Fruit fly (Drosophila melanogaster) whole organism, embryonic: ENCODE measurements around the gene beat-Vc.

Source experiments
- B-H1 ChIP-seq: fragments of 200-800 bp; sonication (Bioruptor generic); IDR thresholded peaks from 3 replicates; pipeline ENCODE4 v1.3.6; 2022; ENCODE audit warnings: missing biosample characterization, missing genetic modification characterization
- Bgb ChIP-seq: fragments of 200-800 bp; sonication (Bioruptor generic); IDR thresholded peaks from 2 replicates; pipeline ENCODE4 v1.3.6; 2022; ENCODE audit warnings: missing biosample characterization, missing genetic modification characterization; ENCODE audit not compliant: partially characterized antibody
- CG10209 ChIP-seq: fragments of 200-800 bp; sonication (Bioruptor generic); optimal IDR thresholded peaks from 3 replicates; lab custom pipeline; 2017; ENCODE audit warnings: missing biosample characterization, mild to moderate bottlenecking, missing genetic modification characterization, missing genetic modification reagents
- CG11247 ChIP-seq: fragments of 200-800 bp; sonication (Bioruptor generic); IDR thresholded peaks from 2 replicates; pipeline ENCODE4 v1.3.6; 2022; ENCODE audit warnings: missing biosample characterization, missing genetic modification characterization
- CG11504 ChIP-seq: fragments of 200-800 bp; sonication (Bioruptor generic); optimal IDR thresholded peaks from 3 replicates; lab custom pipeline; 2019; ENCODE audit warnings: missing biosample characterization, mild to moderate bottlenecking, missing genetic modification characterization, moderate library complexity
- CG12744 ChIP-seq: fragments of 200-800 bp; sonication (Bioruptor generic); optimal IDR thresholded peaks from 2 replicates; lab custom pipeline; 2016; ENCODE audit warnings: missing biosample characterization, missing genetic modification characterization
- CG14050 ChIP-seq: fragments of 200-800 bp; sonication (Bioruptor generic); IDR thresholded peaks from 3 replicates; pipeline ENCODE4 v1.3.6; 2022; ENCODE audit warnings: missing biosample characterization, missing genetic modification characterization
- CG1647 ChIP-seq: fragments of 200-800 bp; sonication (Bioruptor generic); optimal IDR thresholded peaks from 3 replicates; lab custom pipeline; 2016; ENCODE audit warnings: missing biosample characterization, missing genetic modification characterization
- CG2120 ChIP-seq: fragments of 200-800 bp; sonication (Bioruptor generic); optimal IDR thresholded peaks from 3 replicates; lab custom pipeline; 2016; ENCODE audit warnings: missing biosample characterization, missing genetic modification characterization
- CG2678 ChIP-seq: fragments of 200-800 bp; sonication (Bioruptor generic); optimal IDR thresholded peaks from 3 replicates; lab custom pipeline; 2019; ENCODE audit warnings: missing biosample characterization, mild to moderate bottlenecking, missing genetic modification characterization, moderate library complexity
- CG30403 ChIP-seq: fragments of 200-800 bp; sonication (Bioruptor generic); optimal IDR thresholded peaks from 3 replicates; lab custom pipeline; 2016; ENCODE audit warnings: missing biosample characterization, missing genetic modification characterization
- CG34376 ChIP-seq: fragments of 200-800 bp; sonication (Bioruptor generic); optimal IDR thresholded peaks from 2 replicates; lab custom pipeline; 2018; ENCODE audit warnings: missing biosample characterization, mild to moderate bottlenecking, missing genetic modification characterization
- CG6689 ChIP-seq: fragments of 200-800 bp; sonication (Bioruptor generic); IDR thresholded peaks from 2 replicates; pipeline ENCODE4 v1.3.6; 2022; ENCODE audit warnings: missing biosample characterization, missing genetic modification characterization
- CG7556 ChIP-seq: fragments of 200-800 bp; sonication (Bioruptor generic); optimal IDR thresholded peaks from 2 replicates; lab custom pipeline; 2017; ENCODE audit warnings: missing biosample characterization, mild to moderate bottlenecking, missing genetic modification characterization
- CG9932 ChIP-seq: fragments of 200-800 bp; sonication (Bioruptor generic); IDR thresholded peaks from 2 replicates; pipeline ENCODE4 v1.3.6; 2022; ENCODE audit warnings: missing biosample characterization, missing genetic modification characterization
- CoRest ChIP-seq: fragments of 200-800 bp; sonication (Bioruptor generic); optimal IDR thresholded peaks from 3 replicates; lab custom pipeline; 2018; ENCODE audit warnings: missing biosample characterization, mild to moderate bottlenecking, missing genetic modification characterization, moderate library complexity
- D19B ChIP-seq: fragments of 200-800 bp; sonication (Bioruptor generic); optimal IDR thresholded peaks from 2 replicates; lab custom pipeline; 2017; ENCODE audit warnings: missing biosample characterization, mild to moderate bottlenecking, missing genetic modification characterization
- Elba2 ChIP-seq: fragments of 200-800 bp; sonication (Bioruptor generic); optimal IDR thresholded peaks from 3 replicates; lab custom pipeline; 2016; ENCODE audit warnings: missing biosample characterization, missing genetic modification characterization
- Fer2 ChIP-seq: fragments of 200-800 bp; sonication (Bioruptor generic); optimal IDR thresholded peaks from 2 replicates; lab custom pipeline; 2018; ENCODE audit warnings: missing biosample characterization, mild to moderate bottlenecking, missing genetic modification characterization, moderate library complexity
- H15 ChIP-seq: fragments of 200-800 bp; sonication (Bioruptor generic); IDR thresholded peaks from 3 replicates; pipeline ENCODE4 v1.3.6; 2022; ENCODE audit warnings: missing biosample characterization, missing genetic modification characterization
- Hmr ChIP-seq: fragments of 200-800 bp; sonication (Bioruptor generic); optimal IDR thresholded peaks from 3 replicates; lab custom pipeline; 2017; ENCODE audit warnings: mild to moderate bottlenecking, missing biosample characterization, missing genetic modification reagents, missing genetic modification characterization
- Hr51 ChIP-seq, 2 experiments: fragments of 200-800 bp; sonication (Bioruptor generic); optimal IDR thresholded peaks; 2 replicates in 1 of 2; 3 replicates in 1 of 2; lab custom pipeline; 2016 to 2018; ENCODE audit warnings: missing biosample characterization in 2 of 2, missing genetic modification characterization in 2 of 2, mild to moderate bottlenecking in 1 of 2, moderate library complexity in 1 of 2
- Meics ChIP-seq: fragments of 200-800 bp; sonication (Bioruptor generic); optimal IDR thresholded peaks from 2 replicates; lab custom pipeline; 2017; ENCODE audit warnings: missing biosample characterization, mild to moderate bottlenecking, missing genetic modification characterization
- Oli ChIP-seq: fragments of 200-800 bp; sonication (Bioruptor generic); optimal IDR thresholded peaks from 2 replicates; lab custom pipeline; 2018; ENCODE audit warnings: missing biosample characterization, mild to moderate bottlenecking, missing genetic modification characterization, moderate library complexity
- Pdp1 ChIP-seq, 2 experiments: fragments of 200-800 bp; sonication (Bioruptor generic); optimal IDR thresholded peaks; 3 replicates each; lab custom pipeline; 2016; ENCODE audit warnings: missing biosample characterization in 2 of 2, missing genetic modification characterization in 2 of 2, mild to moderate bottlenecking in 1 of 2, moderate library complexity in 1 of 2
- Spps ChIP-seq: fragments of 200-800 bp; sonication (Bioruptor generic); optimal IDR thresholded peaks from 2 replicates; lab custom pipeline; 2018; ENCODE audit warnings: missing biosample characterization, mild to moderate bottlenecking, missing genetic modification characterization
- Xbp1 ChIP-seq: fragments of 200-800 bp; sonication (Bioruptor generic); optimal IDR thresholded peaks from 3 replicates; lab custom pipeline; 2016; ENCODE audit warnings: missing biosample characterization, mild to moderate bottlenecking, missing genetic modification characterization
- ac ChIP-seq: fragments of 200-800 bp; sonication (Bioruptor generic); optimal IDR thresholded peaks from 3 replicates; lab custom pipeline; 2017; ENCODE audit warnings: missing biosample characterization, mild to moderate bottlenecking, missing genetic modification characterization
- ato ChIP-seq: fragments of 200-800 bp; sonication (Bioruptor generic); IDR thresholded peaks from 2 replicates; pipeline ENCODE4 v1.3.6; 2022; ENCODE audit warnings: missing biosample characterization, missing genetic modification characterization; ENCODE audit not compliant: partially characterized antibody
- az2 ChIP-seq: fragments of 200-800 bp; sonication (Bioruptor generic); optimal IDR thresholded peaks from 3 replicates; lab custom pipeline; 2016; ENCODE audit warnings: missing biosample characterization, missing genetic modification characterization
- dmrt99B ChIP-seq: fragments of 200-800 bp; sonication (Bioruptor generic); optimal IDR thresholded peaks from 2 replicates; lab custom pipeline; 2018; ENCODE audit warnings: missing biosample characterization, mild to moderate bottlenecking, missing genetic modification characterization, moderate library complexity
- dpn ChIP-seq, 2 experiments: fragments of 200-800 bp; sonication (Bioruptor generic); optimal IDR thresholded peaks; 3 replicates each; lab custom pipeline; 2016; ENCODE audit warnings: missing biosample characterization in 2 of 2, missing genetic modification characterization in 2 of 2
- ind ChIP-seq: fragments of 200-800 bp; sonication (Bioruptor generic); optimal IDR thresholded peaks from 3 replicates; lab custom pipeline; 2016; ENCODE audit warnings: missing biosample characterization, missing genetic modification characterization
- ken ChIP-seq: fragments of 200-800 bp; sonication (Bioruptor generic); IDR thresholded peaks from 3 replicates; pipeline ENCODE4 v1.3.6; 2022; ENCODE audit warnings: missing biosample characterization, missing genetic modification characterization
- lmd ChIP-seq: fragments of 200-800 bp; sonication (Bioruptor generic); IDR thresholded peaks from 2 replicates; pipeline ENCODE4 v1.3.6; 2022; ENCODE audit warnings: missing biosample characterization, missing genetic modification characterization
- mam ChIP-seq: fragments of 200-800 bp; sonication (Bioruptor generic); optimal IDR thresholded peaks from 3 replicates; lab custom pipeline; 2016; ENCODE audit warnings: missing biosample characterization, missing genetic modification characterization
- pan ChIP-seq, 4 experiments: fragments of >200 bp in 3 of 4; fragments of 200-800 bp in 1 of 4; sonication (Bioruptor generic) in 1 of 4; optimal IDR thresholded peaks in 3 of 4; IDR thresholded peaks in 1 of 4; 2 replicates each; pipeline versions ENCODE4 v1.3.6 to Lab custom; 2017 to 2022; ENCODE audit warnings: missing biosample characterization in 2 of 4, missing genetic modification characterization in 2 of 4, mixed read lengths in 1 of 4
- pnt ChIP-seq: fragments of 200-800 bp; sonication (Bioruptor generic); optimal IDR thresholded peaks from 3 replicates; lab custom pipeline; 2016; ENCODE audit warnings: missing biosample characterization, missing genetic modification characterization
- prd ChIP-seq, 3 experiments: fragments of >200 bp in 2 of 3; fragments of 200-800 bp in 1 of 3; sonication (Bioruptor generic) in 1 of 3; optimal IDR thresholded peaks in 2 of 3; IDR thresholded peaks in 1 of 3; 2 replicates in 2 of 3; 3 replicates in 1 of 3; pipeline versions ENCODE4 v1.3.6 to Lab custom; 2017 to 2022; ENCODE audit warnings: missing biosample characterization in 1 of 3, missing genetic modification characterization in 1 of 3
- pum ChIP-seq: fragments of 200-800 bp; sonication (Bioruptor generic); optimal IDR thresholded peaks from 2 replicates; lab custom pipeline; 2016; ENCODE audit warnings: missing biosample characterization, missing genetic modification characterization
- rib ChIP-seq: fragments of 200-800 bp; sonication (Bioruptor generic); IDR thresholded peaks from 2 replicates; pipeline ENCODE4 v1.3.6; 2022; ENCODE audit warnings: missing biosample characterization, missing genetic modification characterization
- schlank ChIP-seq: fragments of 200-800 bp; sonication (Bioruptor generic); optimal IDR thresholded peaks from 2 replicates; lab custom pipeline; 2018; ENCODE audit warnings: missing biosample characterization, mild to moderate bottlenecking, missing genetic modification characterization
- sens ChIP-seq: fragments of 200-800 bp; sonication (Bioruptor generic); peaks from one replicate; lab custom pipeline; 2016; ENCODE audit warnings: missing biosample characterization, missing genetic modification characterization
- slbo ChIP-seq: fragments of 200-800 bp; sonication (Bioruptor generic); IDR thresholded peaks from 2 replicates; pipeline ENCODE4 v1.3.6; 2022; ENCODE audit warnings: missing biosample characterization, missing genetic modification characterization
- sr ChIP-seq: fragments of 200-800 bp; sonication (Bioruptor generic); IDR thresholded peaks from 3 replicates; pipeline ENCODE4 v1.3.6; 2022; ENCODE audit warnings: missing biosample characterization, missing genetic modification characterization
- tgo ChIP-seq: fragments of 200-800 bp; sonication (Bioruptor generic); IDR thresholded peaks from 3 replicates; pipeline ENCODE4 v1.3.6; 2022; ENCODE audit warnings: missing biosample characterization, missing genetic modification characterization
- tio ChIP-seq: fragments of 200-800 bp; sonication (Bioruptor generic); optimal IDR thresholded peaks from 2 replicates; lab custom pipeline; 2017; ENCODE audit warnings: missing biosample characterization, missing genetic modification characterization, inconsistent platforms
- ttk ChIP-seq: fragments of 200-800 bp; sonication (Bioruptor generic); IDR thresholded peaks from 2 replicates; pipeline ENCODE4 v2.1.2; 2022; ENCODE audit warnings: missing biosample characterization, missing genetic modification characterization
- vfl ChIP-seq: fragments of 200-800 bp; sonication (Bioruptor generic); optimal IDR thresholded peaks from 2 replicates; lab custom pipeline; 2016; ENCODE audit warnings: missing biosample characterization, missing genetic modification characterization

Gene beat-Vc

dm6 chr3R:12751027-12751426, 32.0 kb downstream of the beat-Vc start (continued):
- TF ChIP-seq CG1647 (GFP tag; lab: Kevin White, UChicago), result no peak
- TF ChIP-seq Elba2, result no peak
- no peak for TF ChIP-seq vfl (GFP tag; lab: Kevin White, UChicago)
- 0 out of 3 replicates have a peak, but pooled peaks have one; percentile 25 for TF ChIP-seq ken (GFP tag; lab: Robert Waterston, UW)
- peak; percentile 24 for TF ChIP-seq CG10209
- peak; percentile 9; the same call in 1 of the 2 replicates for TF ChIP-seq CG6689 (GFP tag; lab: Robert Waterston, UW)
- TF ChIP-seq Spps (tag; lab: Kevin White, UChicago), result no peak
- TF ChIP-seq Bgb (GFP tag; lab: Robert Waterston, UW), result no peak
- TF ChIP-seq CG30403 (GFP tag; lab: Kevin White, UChicago), result peak; percentile 25
- no peak for TF ChIP-seq pum (GFP tag; lab: Kevin White, UChicago)
- TF ChIP-seq Fer2 (tag; lab: Kevin White, UChicago), result no peak
- peak; percentile 47 for TF ChIP-seq CG7556
- peak; percentile 61 for TF ChIP-seq Hmr (GFP tag; lab: Kevin White, UChicago)
- 0 out of 2 replicates have a peak, but pooled peaks have one; percentile 11 for TF ChIP-seq CG9932 (GFP tag; lab: Robert Waterston, UW)
- TF ChIP-seq CoRest, result peak; percentile 24
- TF ChIP-seq slbo, result peak; percentile 38; the same call in 1 of the 2 replicates
- TF ChIP-seq ind, result peak; percentile 17
- no peak for TF ChIP-seq ac (GFP tag; lab: Kevin White, UChicago)
- TF ChIP-seq CG34376 (GFP tag; lab: Kevin White, UChicago), result no peak
- TF ChIP-seq schlank (tag; lab: Kevin White, UChicago), result no peak
- TF ChIP-seq tio (GFP tag; lab: Kevin White, UChicago), result peak; percentile 17
- peak; percentile 6 for TF ChIP-seq Oli (tag; lab: Kevin White, UChicago)
- peak; percentile 54 for TF ChIP-seq dmrt99B
- TF ChIP-seq pan (optimal IDR thresholded peaks at IDR 0.05; lab: Kevin White, UChicago), result no peak
- TF ChIP-seq pan (GFP tag; optimal IDR thresholded peaks at IDR 0.05 in 1 of 2, IDR thresholded peaks at IDR 0.05 in 1 of 2), result peak in 1 of 2 experiments; percentile 12
- no peak for TF ChIP-seq CG12744 (GFP tag; lab: Kevin White, UChicago)
- peak in 1 of 2 experiments; percentile 50 for TF ChIP-seq Hr51 (GFP tag; optimal IDR thresholded peaks at IDR 0.05; lab: Kevin White, UChicago)
- no peak for TF ChIP-seq prd (optimal IDR thresholded peaks at IDR 0.05; lab: Kevin White, UChicago)
- TF ChIP-seq prd (GFP tag; IDR thresholded peaks at IDR 0.05; lab: Robert Waterston, UW), result 0 out of 3 replicates have a peak, but pooled peaks have one; percentile 17
- peak; percentile 30 for TF ChIP-seq Xbp1 (GFP tag; lab: Kevin White, UChicago)
- peak; percentile 14; the same call in 1 of the 3 replicates for TF ChIP-seq CG14050
- TF ChIP-seq lmd (GFP tag; lab: Robert Waterston, UW), result peak; percentile 6; the same call in 1 of the 2 replicates
- TF ChIP-seq Meics (GFP tag; lab: Kevin White, UChicago), result peak; percentile 31
- no peak for TF ChIP-seq sr (GFP tag; lab: Robert Waterston, UW)
- TF ChIP-seq CG11247 (GFP tag; lab: Robert Waterston, UW), result 0 out of 2 replicates have a peak, but pooled peaks have one; percentile 29
- peak in 1 of 2 experiments; percentile 7 for TF ChIP-seq Pdp1 (GFP tag; optimal IDR thresholded peaks at IDR 0.05; lab: Kevin White, UChicago)
- TF ChIP-seq dpn (GFP tag; optimal IDR thresholded peaks at IDR 0.05; lab: Kevin White, UChicago), result peak; percentile 8
- TF ChIP-seq rib (GFP tag; lab: Robert Waterston, UW), result no peak
- TF ChIP-seq CG11504 (tag; lab: Kevin White, UChicago), result peak; percentile 61
- peak; percentile 25; the same call in 2 of the 3 replicates for TF ChIP-seq tgo (GFP tag; lab: Robert Waterston, UW)
- TF ChIP-seq az2 (GFP tag; lab: Kevin White, UChicago), result peak; percentile 14
- TF ChIP-seq pnt (GFP tag; lab: Kevin White, UChicago), result no peak
- TF ChIP-seq CG2120, result peak; percentile 56
- TF ChIP-seq D19B (GFP tag; lab: Kevin White, UChicago), result no peak
- no peak for TF ChIP-seq B-H1 (GFP tag; lab: Robert Waterston, UW)
- TF ChIP-seq sens (GFP tag; lab: Kevin White, UChicago), result peak; percentile 81
- TF ChIP-seq H15 (GFP tag; lab: Robert Waterston, UW), result 0 out of 3 replicates have a peak, but pooled peaks have one; percentile 19
- peak; percentile 68 for TF ChIP-seq CG2678 (tag; lab: Kevin White, UChicago)
- peak; percentile 7 for TF ChIP-seq mam (GFP tag; lab: Kevin White, UChicago)
- peak; percentile 35; the same call in 1 of the 2 replicates for TF ChIP-seq ttk (GFP tag; lab: Robert Waterston, UW)
- TF ChIP-seq ato (GFP tag; lab: Robert Waterston, UW), result no peak
